Worm (Caenorhabditis elegans): Measurements from ENCODE around the gene par-1.

ce11 chrV:14079501-14079900 lies 65.7 kb downstream of the par-1 start, which contains the start of gene D1086.6:
- TF ChIP-seq lin-15B (tag; optimal IDR thresholded peaks at IDR 0.05) (no peak), tbx-2 (tag; optimal IDR thresholded peaks at IDR 0.05) (no peak), ama-1 (optimal IDR thresholded peaks at IDR 0.05) (no peak), fkh-10 (GFP tag; optimal IDR thresholded peaks at IDR 0.05) (no peak), fos-1 (tag; optimal IDR thresholded peaks at IDR 0.05) (no peak), pha-4 (tag; optimal IDR thresholded peaks at IDR 0.05) (no peak), ztf-11 (tag; optimal IDR thresholded peaks at IDR 0.05) (no peak)

Data from whole organism, L3 larva.